Fruit fly (Drosophila melanogaster): ENCODE data around the gene Tsp66E.
A peak's percentile ranks its signal among the peaks of the same experiment; 100 is the strongest.

Gene Tsp66E

DNA sequence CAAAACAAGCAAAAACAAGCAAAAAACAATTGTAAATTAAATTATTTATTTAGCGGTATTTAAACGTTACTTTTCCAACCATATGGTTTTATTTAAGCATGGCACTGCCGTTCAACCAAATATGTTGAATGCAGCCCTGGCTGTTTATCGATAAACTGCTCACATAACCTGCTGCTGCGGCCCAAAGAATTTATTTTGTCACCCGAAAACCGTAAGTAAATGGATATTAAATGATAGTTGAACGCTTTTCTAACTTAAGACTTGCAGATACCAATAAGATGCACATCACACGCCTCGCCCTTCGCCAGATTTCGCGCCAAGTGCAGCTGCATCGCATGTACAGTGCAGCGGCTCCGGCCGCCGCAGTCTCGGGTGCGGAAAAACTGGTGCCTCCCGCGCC is 44.4 kb downstream of the Tsp66E start, which contains the start of gene mRpL12 (continued):
- no peak for TF ChIP-seq tin (GFP tag; optimal IDR thresholded peaks at IDR 0.05)
- no peak for TF ChIP-seq ap (GFP tag; IDR thresholded peaks at IDR 0.05)
- TF ChIP-seq MTF-1 (GFP tag; optimal IDR thresholded peaks at IDR 0.05; ENCODE audit: borderline replicate concordance): no peak
- TF ChIP-seq CG9932 (GFP tag; IDR thresholded peaks at IDR 0.05): no peak
- TF ChIP-seq Fer2 (tag; optimal IDR thresholded peaks at IDR 0.05): no peak
- no peak for TF ChIP-seq Drgx (GFP tag; IDR thresholded peaks at IDR 0.05)
- no peak for TF ChIP-seq CG2678 (tag; optimal IDR thresholded peaks at IDR 0.05)
- peak; percentile 26; the same call in 1 of the 3 replicates for TF ChIP-seq CG6791 (GFP tag; IDR thresholded peaks at IDR 0.05; ENCODE audit: partially characterized antibody)
- TF ChIP-seq stwl (tag; optimal IDR thresholded peaks at IDR 0.05): peak; percentile 80
- no peak for TF ChIP-seq CG42726 (GFP tag; IDR thresholded peaks at IDR 0.05; ENCODE audit: partially characterized antibody)
- TF ChIP-seq Awh (GFP tag; IDR thresholded peaks at IDR 0.05): no peak
- 0 out of 2 replicates have a peak, but pooled peaks have one; percentile 25 for TF ChIP-seq slbo (GFP tag; IDR thresholded peaks at IDR 0.05)
- TF ChIP-seq CG17328 (GFP tag; IDR thresholded peaks at IDR 0.05): no peak
- peak; percentile 14 for TF ChIP-seq twi (tag; optimal IDR thresholded peaks at IDR 0.05)
- no peak for TF ChIP-seq prd (optimal IDR thresholded peaks at IDR 0.05)
- no peak for TF ChIP-seq prd (GFP tag; IDR thresholded peaks at IDR 0.05)
- no peak for TF ChIP-seq stc (GFP tag; IDR thresholded peaks at IDR 0.05)
- TF ChIP-seq CG3065 (GFP tag; optimal IDR thresholded peaks at IDR 0.05): no peak
- TF ChIP-seq CG3281 (GFP tag; optimal IDR thresholded peaks at IDR 0.05): no peak
- no peak for TF ChIP-seq CG14050 (GFP tag; IDR thresholded peaks at IDR 0.05)
- TF ChIP-seq CG15073 (GFP tag; optimal IDR thresholded peaks at IDR 0.05): no peak
- TF ChIP-seq tgo (GFP tag; IDR thresholded peaks at IDR 0.05): no peak
- TF ChIP-seq CG4707 (GFP tag; optimal IDR thresholded peaks at IDR 0.05): no peak
- peak; percentile 21 for TF ChIP-seq CG10267 (tag; optimal IDR thresholded peaks at IDR 0.05)
- TF ChIP-seq Dad (GFP tag; optimal IDR thresholded peaks at IDR 0.05): no peak
- no peak for TF ChIP-seq CG13775 (GFP tag; optimal IDR thresholded peaks at IDR 0.05)
- TF ChIP-seq so (GFP tag; IDR thresholded peaks at IDR 0.05): no peak
- TF ChIP-seq bbx (GFP tag; IDR thresholded peaks at IDR 0.05; ENCODE audit: partially characterized antibody): peak; percentile 66
- no peak for TF ChIP-seq CG8089 (GFP tag; optimal IDR thresholded peaks at IDR 0.05)
- TF ChIP-seq h (optimal IDR thresholded peaks at IDR 0.05): no peak
- no peak for TF ChIP-seq HHEX (GFP tag; optimal IDR thresholded peaks at IDR 0.05)
- TF ChIP-seq Max (GFP tag; optimal IDR thresholded peaks at IDR 0.05): no peak
- TF ChIP-seq CG4328 (GFP tag; optimal IDR thresholded peaks at IDR 0.05): no peak
- peak; percentile 52 for TF ChIP-seq E2f2 (GFP tag; IDR thresholded peaks at IDR 0.05)
- TF ChIP-seq CG10431 (GFP tag; optimal IDR thresholded peaks at IDR 0.05): no peak
- no peak for TF ChIP-seq Spps (tag; optimal IDR thresholded peaks at IDR 0.05)
- TF ChIP-seq Oli (tag; optimal IDR thresholded peaks at IDR 0.05): peak; percentile 24
- peak; percentile 52; the same call in 1 of the 4 replicates for TF ChIP-seq Dll (GFP tag; IDR thresholded peaks at IDR 0.05; ENCODE audit: partially characterized antibody)
- TF ChIP-seq CG7271 (tag; optimal IDR thresholded peaks at IDR 0.05): no peak
- no peak for TF ChIP-seq Hand (GFP tag; optimal IDR thresholded peaks at IDR 0.05)
- TF ChIP-seq CG8924 (tag; optimal IDR thresholded peaks at IDR 0.05): no peak
- TF ChIP-seq Bdp1 (GFP tag; optimal IDR thresholded peaks at IDR 0.05): no peak
- peak; percentile 91 for TF ChIP-seq Myb (GFP tag; optimal IDR thresholded peaks at IDR 0.05)
- peak; percentile 26 for TF ChIP-seq gfzf (GFP tag; optimal IDR thresholded peaks at IDR 0.05)
- no peak for TF ChIP-seq eve (GFP tag; optimal IDR thresholded peaks at IDR 0.05)
- no peak for TF ChIP-seq sob (GFP tag; IDR thresholded peaks at IDR 0.05)
- no peak for TF ChIP-seq CG7786 (GFP tag; optimal IDR thresholded peaks at IDR 0.05)
- TF ChIP-seq Sry-δ (GFP tag; optimal IDR thresholded peaks at IDR 0.05): peak; percentile 54
- no peak for TF ChIP-seq Sox100B (GFP tag; optimal IDR thresholded peaks at IDR 0.05)
- peak; percentile 2 for TF ChIP-seq nmo (GFP tag; optimal IDR thresholded peaks at IDR 0.05)
- TF ChIP-seq Optix (GFP tag; IDR thresholded peaks at IDR 0.05): no peak
- no peak for TF ChIP-seq CG5953 (GFP tag; IDR thresholded peaks at IDR 0.05)
